Worm (Caenorhabditis elegans) whole organism, L3 larva: ENCODE measurements around the gene F57F5.3.

Experiments
- aly-2 ChIP-seq: fragments of 150-350 bp; optimal IDR thresholded peaks from 2 replicates; lab custom pipeline; 2014; ENCODE audit warnings: missing biosample characterization, missing genetic modification characterization
- daf-12 ChIP-seq: fragments of 150-350 bp; optimal IDR thresholded peaks from 2 replicates; lab custom pipeline; 2014; ENCODE audit warnings: missing biosample characterization, missing genetic modification reagents, missing genetic modification characterization
- egl-27 ChIP-seq: sonication (generic microtip); optimal IDR thresholded peaks from 4 replicates; lab custom pipeline; 2017; ENCODE audit warnings: missing biosample characterization, missing genetic modification reagents, missing genetic modification characterization
- elt-3 ChIP-seq, 3 experiments: fragments of 150-350 bp in 1 of 3; sonication (generic microtip) in 2 of 3; optimal IDR thresholded peaks; 2 replicates in 2 of 3; 4 replicates in 1 of 3; lab custom pipeline; 2014 to 2017; ENCODE audit warnings: missing biosample characterization in 3 of 3, missing genetic modification characterization in 3 of 3
- fkh-10 ChIP-seq: sonication (generic microtip); optimal IDR thresholded peaks from 2 replicates; lab custom pipeline; 2017; ENCODE audit warnings: missing biosample characterization, missing genetic modification reagents, missing genetic modification characterization
- fkh-2 ChIP-seq: fragments of 150-350 bp; optimal IDR thresholded peaks from 2 replicates; lab custom pipeline; 2014; ENCODE audit warnings: missing biosample characterization, missing genetic modification reagents, missing genetic modification characterization
- fos-1 ChIP-seq: fragments of 150-350 bp; optimal IDR thresholded peaks from 2 replicates; lab custom pipeline; 2014; ENCODE audit warnings: missing biosample characterization, missing genetic modification characterization
- lin-39 ChIP-seq: fragments of 150-350 bp; optimal IDR thresholded peaks from 2 replicates; lab custom pipeline; 2018; ENCODE audit warnings: missing biosample characterization, missing genetic modification reagents, missing genetic modification characterization
- lsy-12 ChIP-seq: sonication (generic microtip); optimal IDR thresholded peaks from 2 replicates; lab custom pipeline; 2016; ENCODE audit warnings: mild to moderate bottlenecking, missing genetic modification characterization, missing compliant biosample characterization
- mml-1 ChIP-seq: fragments of 150-350 bp; sonication (generic microtip); optimal IDR thresholded peaks from 3 replicates; lab custom pipeline; 2014; ENCODE audit warnings: missing biosample characterization, missing genetic modification characterization
- nhr-76 ChIP-seq: fragments of 150-350 bp; sonication (generic microtip); optimal IDR thresholded peaks from 5 replicates; lab custom pipeline; 2014; ENCODE audit warnings: missing biosample characterization, missing genetic modification characterization
- snpc-4 ChIP-seq: fragments of 150-350 bp; optimal IDR thresholded peaks from 2 replicates; lab custom pipeline; 2014; ENCODE audit warnings: missing biosample characterization, missing genetic modification characterization
- unc-62 ChIP-seq: fragments of 150-350 bp; sonication (generic microtip); optimal IDR thresholded peaks from 4 replicates; lab custom pipeline; 2014; ENCODE audit warnings: missing biosample characterization, missing genetic modification reagents, missing genetic modification characterization
- ztf-11 ChIP-seq: fragments of 150-350 bp; optimal IDR thresholded peaks from 2 replicates; lab custom pipeline; 2014; ENCODE audit warnings: missing biosample characterization, missing genetic modification characterization

DNA sequence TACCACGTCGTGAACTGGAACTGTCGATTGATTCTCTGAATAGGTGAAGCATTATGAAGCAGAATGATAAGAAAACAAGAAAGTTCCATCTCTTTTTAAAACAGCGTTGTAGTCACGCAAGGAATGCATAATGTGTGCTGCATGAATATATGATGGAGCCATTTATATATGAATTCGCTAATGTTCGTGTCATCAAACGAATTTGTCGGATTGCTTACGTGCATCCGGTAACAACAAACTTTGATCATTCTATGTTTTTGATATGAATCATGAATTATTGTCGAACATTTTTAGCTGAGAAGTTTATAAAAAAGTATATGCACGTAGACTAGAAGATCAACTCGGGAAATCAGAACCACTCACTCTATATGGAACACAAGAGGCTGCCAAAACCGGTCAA is 9.0 kb downstream of the F57F5.3 start:
- TF ChIP-seq aly-2 (tag; lab: Kevin White, UChicago), result no peak
- no peak for TF ChIP-seq fos-1
- no peak for TF ChIP-seq fkh-2 (tag; lab: Kevin White, UChicago)
- no peak for TF ChIP-seq nhr-76 (tag; lab: Kevin White, UChicago)
- no peak for TF ChIP-seq elt-3 (tag; optimal IDR thresholded peaks at IDR 0.05; lab: Kevin White, UChicago)
- TF ChIP-seq unc-62 (GFP tag; lab: Kevin White, UChicago), result no peak
- no peak for TF ChIP-seq daf-12
- TF ChIP-seq fkh-10 (GFP tag; lab: Kevin White, UChicago), result no peak
- TF ChIP-seq ztf-11 (tag; lab: Kevin White, UChicago), result no peak
- TF ChIP-seq lsy-12 (tag; lab: Kevin White, UChicago), result no peak
- TF ChIP-seq snpc-4 (tag; lab: Kevin White, UChicago), result no peak
- TF ChIP-seq egl-27 (tag; lab: Kevin White, UChicago), result no peak
- no peak for TF ChIP-seq lin-39 (tag; lab: Kevin White, UChicago)
- TF ChIP-seq mml-1 (tag; lab: Kevin White, UChicago), result no peak
